Fruit fly (Drosophila melanogaster) whole organism, prepupa: ENCODE results near the gene Ilp3.
A peak's percentile ranks its signal among the peaks of the same experiment; 100 is the strongest.

Experiments used
- CG16779 ChIP-seq: fragments of 200-800 bp; sonication (Bioruptor generic); optimal IDR thresholded peaks from 3 replicates; lab custom pipeline; 2017; ENCODE audit warnings: missing biosample characterization, mild to moderate bottlenecking, missing genetic modification characterization
- CG3032 ChIP-seq: fragments of 200-800 bp; optimal IDR thresholded peaks from 2 replicates; lab custom pipeline; 2019; ENCODE audit warnings: missing biosample characterization, mild to moderate bottlenecking, missing genetic modification characterization, moderate library complexity
- CG31627 ChIP-seq: fragments of 200-800 bp; sonication (Bioruptor generic); optimal IDR thresholded peaks from 3 replicates; lab custom pipeline; 2016; ENCODE audit warnings: missing biosample characterization, missing genetic modification characterization
- CG6163 ChIP-seq: fragments of 200-800 bp; sonication (Bioruptor generic); IDR thresholded peaks from 3 replicates; pipeline ENCODE4 v1.3.6; 2022; ENCODE audit warnings: missing biosample characterization, missing genetic modification characterization
- CG6276 ChIP-seq: fragments of 200-800 bp; sonication (Bioruptor generic); optimal IDR thresholded peaks from 2 replicates; lab custom pipeline; 2017; ENCODE audit warnings: missing biosample characterization, mild to moderate bottlenecking, missing genetic modification characterization
- CG6792 ChIP-seq: fragments of 200-800 bp; sonication (Bioruptor generic); optimal IDR thresholded peaks from 3 replicates; lab custom pipeline; 2016; ENCODE audit warnings: missing biosample characterization, missing genetic modification characterization
- CG6808 ChIP-seq: fragments of 200-800 bp; sonication (Bioruptor generic); optimal IDR thresholded peaks from 3 replicates; lab custom pipeline; 2017; ENCODE audit warnings: missing biosample characterization, missing genetic modification characterization, mild to moderate bottlenecking, moderate library complexity, missing genetic modification reagents
- CG6854 ChIP-seq: fragments of 200-800 bp; sonication (Bioruptor generic); optimal IDR thresholded peaks from 2 replicates; lab custom pipeline; 2017; ENCODE audit warnings: missing biosample characterization, mild to moderate bottlenecking, missing genetic modification characterization
- CG8119 ChIP-seq: fragments of 200-800 bp; sonication (Bioruptor generic); IDR thresholded peaks from 3 replicates; pipeline ENCODE4 v1.3.6; 2022; ENCODE audit warnings: missing biosample characterization, missing genetic modification characterization
- Eip93F ChIP-seq: fragments of 200-800 bp; sonication (Bioruptor generic); optimal IDR thresholded peaks from 2 replicates; lab custom pipeline; 2016; ENCODE audit warnings: missing biosample characterization, mild to moderate bottlenecking, missing genetic modification characterization
- Ets96B ChIP-seq: fragments of 200-800 bp; optimal IDR thresholded peaks from 2 replicates; lab custom pipeline; 2019; ENCODE audit warnings: missing biosample characterization, mild to moderate bottlenecking, missing genetic modification characterization, moderate library complexity
- Sox14 ChIP-seq: fragments of 200-800 bp; sonication (Bioruptor generic); optimal IDR thresholded peaks from 3 replicates; lab custom pipeline; 2016; ENCODE audit warnings: missing biosample characterization, missing genetic modification characterization
- acj6 ChIP-seq: fragments of 200-800 bp; sonication (Bioruptor generic); optimal IDR thresholded peaks from 3 replicates; lab custom pipeline; 2016; ENCODE audit warnings: missing biosample characterization, missing genetic modification characterization
- fd59A ChIP-seq: fragments of 200-800 bp; sonication (Bioruptor generic); optimal IDR thresholded peaks from 2 replicates; lab custom pipeline; 2017; ENCODE audit warnings: missing biosample characterization, mild to moderate bottlenecking, missing genetic modification characterization, missing genetic modification reagents

DNA sequence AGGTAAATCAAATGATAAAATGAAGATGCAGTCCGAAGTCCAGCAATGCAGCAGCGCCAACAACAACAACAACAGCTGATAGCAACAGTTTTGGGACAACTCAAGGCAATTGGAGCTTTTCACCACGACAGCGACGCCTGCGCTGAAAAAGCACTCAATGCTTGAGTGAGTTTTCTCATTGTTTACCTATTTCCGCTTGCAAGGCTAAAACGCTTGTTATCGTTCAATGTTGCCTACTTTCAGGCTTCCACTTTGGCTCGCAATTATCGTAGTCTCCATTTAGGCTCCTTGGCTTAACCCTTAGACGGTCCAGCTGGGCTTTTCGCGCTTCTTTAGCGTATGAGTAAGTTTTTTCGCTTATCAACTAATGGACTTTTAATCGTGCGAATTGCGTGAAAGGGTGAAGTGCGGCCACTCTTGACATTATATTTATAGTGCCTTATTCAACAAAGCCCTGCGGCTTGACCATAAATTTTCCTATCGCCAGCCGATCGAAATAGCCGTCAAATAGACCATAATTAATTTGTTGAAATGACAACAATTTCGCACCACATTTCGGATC lies 39.8 kb downstream of the Ilp3 start:
- TF ChIP-seq CG6808 (GFP tag; lab: Kevin White, UChicago) (no peak), CG3032 (tag; lab: Kevin White, UChicago) (no peak), Sox14 (GFP tag; lab: Kevin White, UChicago) (peak; percentile 14), CG8119 (GFP tag; lab: Robert Waterston, UW) (peak; percentile 42; the same call in 1 of the 3 replicates), CG6792 (GFP tag; lab: Kevin White, UChicago) (no peak), CG6854 (GFP tag; lab: Kevin White, UChicago) (peak; percentile 36), acj6 (GFP tag; lab: Kevin White, UChicago) (no peak), Eip93F (GFP tag; lab: Kevin White, UChicago) (no peak), Ets96B (tag; lab: Kevin White, UChicago) (no peak), CG6276 (GFP tag; lab: Kevin White, UChicago) (peak; percentile 75), CG16779 (tag; lab: Kevin White, UChicago) (no peak), CG6163 (0 out of 3 replicates have a peak, but pooled peaks have one; percentile 33), CG31627 (GFP tag; lab: Kevin White, UChicago) (no peak), fd59A (GFP tag; lab: Kevin White, UChicago) (no peak)
